Worm (Caenorhabditis elegans) whole organism, mixed stage, embryonic: ENCODE measurements around the gene idpp-4.
A peak's percentile ranks its signal among the peaks of the same experiment; 100 is the strongest.

Source experiments
- M03D4.4 ChIP-seq: sonication (generic microtip); optimal IDR thresholded peaks from 2 replicates; lab custom pipeline; 2017; ENCODE audit warnings: mild to moderate bottlenecking, missing genetic modification characterization, missing compliant biosample characterization
- bed-3 ChIP-seq: fragments of 200-800 bp; sonication (Bioruptor generic); optimal IDR thresholded peaks from 3 replicates; lab custom pipeline; 2018; ENCODE audit warnings: mild to moderate bottlenecking, missing genetic modification characterization, moderate library complexity, missing compliant biosample characterization
- ceh-39 ChIP-seq: fragments of 150-350 bp; optimal IDR thresholded peaks from 2 replicates; lab custom pipeline; 2014; ENCODE audit warnings: missing biosample characterization, missing genetic modification characterization
- ceh-43 ChIP-seq: fragments of 200-800 bp; sonication (Bioruptor generic); optimal IDR thresholded peaks from 2 replicates; lab custom pipeline; 2018; ENCODE audit warnings: mild to moderate bottlenecking, missing genetic modification characterization, moderate library complexity, missing compliant biosample characterization
- ces-1 ChIP-seq: fragments of 150-350 bp; optimal IDR thresholded peaks from 2 replicates; lab custom pipeline; 2014; ENCODE audit warnings: missing biosample characterization, missing genetic modification reagents, missing genetic modification characterization
- cnd-1 ChIP-seq: fragments of 200-800 bp; sonication (Bioruptor generic); optimal IDR thresholded peaks from 2 replicates; lab custom pipeline; 2018; ENCODE audit warnings: mild to moderate bottlenecking, missing genetic modification characterization, missing compliant biosample characterization
- drap-1 ChIP-seq: fragments of 200-800 bp; sonication (Bioruptor generic); optimal IDR thresholded peaks from 3 replicates; lab custom pipeline; 2018; ENCODE audit warnings: mild to moderate bottlenecking, missing genetic modification characterization, missing compliant biosample characterization
- elt-1 ChIP-seq: sonication (generic microtip); optimal IDR thresholded peaks from 2 replicates; lab custom pipeline; 2017; ENCODE audit warnings: missing genetic modification characterization, mild to moderate bottlenecking, missing compliant biosample characterization, antibody characterized with exemption, moderate library complexity, borderline replicate concordance; ENCODE audit not compliant: insufficient read depth
- flh-1 ChIP-seq: fragments of 200-800 bp; sonication (Bioruptor generic); optimal IDR thresholded peaks from 2 replicates; lab custom pipeline; 2018; ENCODE audit warnings: mild to moderate bottlenecking, missing genetic modification characterization, moderate library complexity, missing compliant biosample characterization
- hlh-1 ChIP-seq: fragments of 150-350 bp; optimal IDR thresholded peaks from 2 replicates; lab custom pipeline; 2014; ENCODE audit warnings: missing biosample characterization, missing genetic modification reagents, missing genetic modification characterization
- lin-32 ChIP-seq: fragments of 200-800 bp; sonication (Bioruptor generic); optimal IDR thresholded peaks from 2 replicates; lab custom pipeline; 2018; ENCODE audit warnings: mild to moderate bottlenecking, missing genetic modification characterization, missing compliant biosample characterization
- lsy-2 ChIP-seq: fragments of 150-350 bp; optimal IDR thresholded peaks from 2 replicates; lab custom pipeline; 2014; ENCODE audit warnings: missing biosample characterization, missing genetic modification characterization
- mab-5 ChIP-seq: fragments of 150-350 bp; optimal IDR thresholded peaks from 2 replicates; lab custom pipeline; 2014; ENCODE audit warnings: missing biosample characterization, missing genetic modification characterization
- mep-1 ChIP-seq: fragments of 150-350 bp; optimal IDR thresholded peaks from 2 replicates; lab custom pipeline; 2017; ENCODE audit warnings: missing biosample characterization, missing genetic modification reagents, missing genetic modification characterization, inconsistent platforms
- mls-2 ChIP-seq: sonication (generic microtip); optimal IDR thresholded peaks from 2 replicates; lab custom pipeline; 2016; ENCODE audit warnings: mild to moderate bottlenecking, missing genetic modification characterization, moderate library complexity, missing compliant biosample characterization
- nhr-12 ChIP-seq: fragments of 150-350 bp; optimal IDR thresholded peaks from 2 replicates; lab custom pipeline; 2014; ENCODE audit warnings: missing biosample characterization, missing genetic modification characterization
- nhr-2 ChIP-seq: fragments of 150-350 bp; optimal IDR thresholded peaks from 2 replicates; lab custom pipeline; 2014; ENCODE audit warnings: missing biosample characterization, missing genetic modification characterization
- nhr-237 ChIP-seq: fragments of 150-350 bp; optimal IDR thresholded peaks from 2 replicates; lab custom pipeline; 2014; ENCODE audit warnings: missing biosample characterization, missing genetic modification characterization
- nhr-28 ChIP-seq: fragments of 150-350 bp; optimal IDR thresholded peaks from 2 replicates; lab custom pipeline; 2014; ENCODE audit warnings: missing biosample characterization, missing genetic modification characterization
- nhr-76 ChIP-seq: sonication (generic microtip); optimal IDR thresholded peaks from 2 replicates; lab custom pipeline; 2017; ENCODE audit warnings: missing biosample characterization, missing genetic modification characterization
- pha-4 ChIP-seq: fragments of 150-350 bp; optimal IDR thresholded peaks from 2 replicates; lab custom pipeline; 2018; ENCODE audit warnings: missing biosample characterization, missing genetic modification reagents, missing genetic modification characterization
- sem-2 ChIP-seq: fragments of 200-800 bp; sonication (Bioruptor generic); optimal IDR thresholded peaks from 2 replicates; lab custom pipeline; 2018; ENCODE audit warnings: mild to moderate bottlenecking, missing genetic modification characterization, missing compliant biosample characterization
- snpc-4 ChIP-seq: fragments of 150-350 bp; optimal IDR thresholded peaks from 2 replicates; lab custom pipeline; 2014; ENCODE audit warnings: missing biosample characterization, missing genetic modification characterization
- sptf-1 ChIP-seq: sonication (generic microtip); optimal IDR thresholded peaks from 2 replicates; lab custom pipeline; 2017; ENCODE audit warnings: mild to moderate bottlenecking, missing genetic modification characterization, moderate library complexity, missing compliant biosample characterization
- tbx-8 ChIP-seq: fragments of 200-800 bp; sonication (Bioruptor generic); optimal IDR thresholded peaks from 2 replicates; lab custom pipeline; 2018; ENCODE audit warnings: mild to moderate bottlenecking, missing genetic modification characterization, moderate library complexity, missing compliant biosample characterization
- unc-120 ChIP-seq: sonication (generic microtip); optimal IDR thresholded peaks from 2 replicates; lab custom pipeline; 2017; ENCODE audit warnings: missing genetic modification characterization, missing compliant biosample characterization; ENCODE audit not compliant: poor library complexity, severe bottlenecking
- unc-62 ChIP-seq: fragments of 150-350 bp; optimal IDR thresholded peaks from 2 replicates; lab custom pipeline; 2014; ENCODE audit warnings: missing biosample characterization, missing genetic modification reagents, missing genetic modification characterization
- zip-8 ChIP-seq: fragments of 150-350 bp; optimal IDR thresholded peaks from 2 replicates; lab custom pipeline; 2014; ENCODE audit warnings: missing biosample characterization, missing genetic modification characterization
- ztf-11 ChIP-seq: fragments of 150-350 bp; optimal IDR thresholded peaks from 2 replicates; lab custom pipeline; 2014; ENCODE audit warnings: missing biosample characterization, missing genetic modification characterization

idpp-4 gene

DNA sequence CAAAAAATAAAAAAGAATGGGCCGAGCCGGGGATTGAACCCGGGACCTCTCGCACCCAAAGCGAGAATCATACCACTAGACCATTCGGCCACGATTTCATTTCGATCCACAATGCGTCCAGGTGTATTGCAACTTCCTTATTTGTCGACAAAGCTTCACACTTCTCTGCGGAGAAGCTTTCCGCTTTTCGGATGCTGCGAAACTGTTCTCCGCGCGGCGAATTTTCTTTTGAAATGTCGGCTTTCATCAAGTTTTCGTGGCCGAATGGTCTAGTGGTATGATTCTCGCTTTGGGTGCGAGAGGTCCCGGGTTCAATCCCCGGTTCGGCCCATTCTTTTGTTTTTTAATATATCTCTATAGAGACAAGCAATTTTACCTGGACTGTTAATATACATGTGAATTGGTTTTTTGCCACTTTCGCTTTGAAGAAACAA is 19.1 kb upstream of the idpp-4 start:
- peak; percentile 41 for TF ChIP-seq sptf-1

DNA sequence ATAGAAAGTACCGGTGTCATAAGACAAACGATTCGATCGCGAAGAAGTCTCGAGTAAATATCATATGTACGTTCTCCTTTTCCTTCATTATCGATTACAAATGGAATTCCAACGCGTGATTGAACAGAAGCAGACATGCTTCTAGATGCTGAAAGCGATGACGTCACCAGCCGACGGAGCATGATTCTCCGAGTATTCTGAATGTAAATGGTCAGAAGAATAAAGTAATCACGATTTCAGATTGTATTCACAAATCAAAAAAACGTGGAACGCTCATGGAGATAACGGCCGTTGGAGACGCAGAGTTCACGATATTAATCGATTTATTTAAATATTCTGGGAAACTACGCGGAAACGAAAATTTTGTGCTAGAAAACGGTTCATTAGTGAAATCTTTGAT is 18.6 kb upstream of the idpp-4 start, which contains the start of gene clpp-1:
TSS of gene clpp-1 (minus strand) at position 197 of the 400 bp plus-strand sequence.
- peak; percentile 17 for TF ChIP-seq zip-8 (tag; lab: Kevin White, UChicago)
- TF ChIP-seq mab-5 (tag; lab: Kevin White, UChicago) = no peak

DNA sequence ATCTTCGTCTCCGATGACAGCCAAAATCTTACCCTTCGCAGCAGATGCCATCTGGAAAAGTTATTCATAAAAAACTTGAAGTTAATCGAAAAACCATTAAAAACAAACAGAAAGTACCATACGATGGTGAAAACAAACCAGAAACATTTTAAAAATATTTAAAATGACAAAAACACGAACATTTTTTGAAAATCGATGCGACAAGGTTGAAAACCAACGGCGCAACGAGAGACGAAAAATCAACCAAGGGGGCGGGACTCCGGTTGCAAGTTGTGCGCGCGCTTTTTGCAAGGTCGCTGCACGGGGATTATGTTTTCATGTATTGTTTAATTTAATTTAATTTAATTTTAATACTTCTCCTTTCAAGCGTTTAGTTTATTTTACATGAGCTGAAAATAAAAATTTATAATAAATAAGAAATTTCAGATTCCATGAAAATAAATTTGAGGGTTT is 17.6 kb upstream of the idpp-4 start, which contains the start of gene vha-9:
TSS of gene vha-9 (minus strand) at position 51 of the 453 bp plus-strand sequence.
- TF ChIP-seq M03D4.4 (tag; lab: Kevin White, UChicago) (peak; percentile 13), nhr-12 (tag; lab: Kevin White, UChicago) (no peak), nhr-237 (tag; lab: Kevin White, UChicago) (no peak), mep-1 (tag; lab: Kevin White, UChicago) (peak; percentile 56), hlh-1 (tag; lab: Kevin White, UChicago) (peak; percentile 28), pha-4 (tag; lab: Kevin White, UChicago) (peak; percentile 7), nhr-2 (peak; percentile 3), ces-1 (peak; percentile 91), ztf-11 (tag; lab: Kevin White, UChicago) (no peak), mab-5 (tag; lab: Kevin White, UChicago) (no peak), sptf-1 (peak; percentile 74), snpc-4 (tag; lab: Kevin White, UChicago) (no peak), bed-3 (GFP tag; lab: Kevin White, UChicago) (peak; percentile 11), lsy-2 (peak; percentile 57), flh-1 (no peak), elt-1 (tag; lab: Kevin White, UChicago) (no peak), mls-2 (tag; lab: Kevin White, UChicago) (no peak)

DNA sequence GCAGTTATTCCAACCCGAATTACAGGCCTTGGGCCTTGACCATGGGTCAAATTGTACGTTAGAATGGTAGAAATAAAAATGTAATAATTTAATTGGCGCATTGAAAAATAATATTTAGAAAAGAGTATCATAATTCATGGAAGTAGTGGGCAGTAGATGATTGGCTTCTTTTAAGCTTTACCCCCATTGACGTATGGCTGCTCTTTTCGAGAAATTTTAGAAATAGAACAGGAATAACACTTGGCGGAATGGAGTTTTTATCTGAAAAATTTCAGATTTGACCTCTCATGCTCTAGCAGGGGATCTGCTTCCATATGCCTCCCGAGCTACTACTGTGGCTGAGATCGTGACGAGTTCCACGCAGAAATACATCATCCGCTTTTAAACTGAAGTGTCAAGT is 12.5 kb upstream of the idpp-4 start, which contains the start of gene gcy-4:
TSS of gene gcy-4 (minus strand) at position 101 of the 400 bp plus-strand sequence.
- TF ChIP-seq sem-2 (GFP tag; lab: Kevin White, UChicago) (no peak), sptf-1 (no peak), ceh-39 (no peak), unc-120 (tag; lab: Kevin White, UChicago) (no peak), nhr-2 (no peak), snpc-4 (tag; lab: Kevin White, UChicago) (no peak), flh-1 (no peak), nhr-12 (tag; lab: Kevin White, UChicago) (no peak), lsy-2 (no peak), unc-62 (GFP tag; lab: Kevin White, UChicago) (no peak), bed-3 (GFP tag; lab: Kevin White, UChicago) (no peak), mep-1 (tag; lab: Kevin White, UChicago) (no peak), ces-1 (no peak), zip-8 (tag; lab: Kevin White, UChicago) (no peak)
- TF ChIP-seq, all 35 proteins: peak for 0

DNA sequence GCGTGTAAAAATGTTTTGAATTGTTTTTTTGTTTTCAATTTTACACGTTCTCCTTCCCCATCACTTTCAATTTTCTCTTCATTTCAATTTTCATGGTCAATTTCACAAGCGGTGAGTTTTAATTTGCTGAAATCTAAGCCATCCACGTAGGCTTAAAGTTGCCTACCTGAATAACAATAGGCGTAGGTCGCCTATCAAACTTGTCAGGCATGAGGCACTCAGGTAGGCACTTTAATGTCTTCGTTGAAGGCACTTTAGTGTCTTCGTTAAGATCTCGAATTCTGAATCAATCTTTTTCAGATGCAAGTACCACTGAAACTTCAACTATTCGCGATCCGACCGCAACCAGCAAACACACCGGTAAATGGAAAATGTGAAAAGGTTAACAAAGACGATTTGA is 11.9 kb upstream of the idpp-4 start, which contains the start of gene ZK970.8:
TSS of gene ZK970.8 (plus strand) at position 301 of the 400 bp plus-strand sequence.
- no peak for TF ChIP-seq sem-2 (GFP tag; lab: Kevin White, UChicago)
- TF ChIP-seq mab-5 (tag; lab: Kevin White, UChicago) = no peak
- TF ChIP-seq ces-1 = no peak

DNA sequence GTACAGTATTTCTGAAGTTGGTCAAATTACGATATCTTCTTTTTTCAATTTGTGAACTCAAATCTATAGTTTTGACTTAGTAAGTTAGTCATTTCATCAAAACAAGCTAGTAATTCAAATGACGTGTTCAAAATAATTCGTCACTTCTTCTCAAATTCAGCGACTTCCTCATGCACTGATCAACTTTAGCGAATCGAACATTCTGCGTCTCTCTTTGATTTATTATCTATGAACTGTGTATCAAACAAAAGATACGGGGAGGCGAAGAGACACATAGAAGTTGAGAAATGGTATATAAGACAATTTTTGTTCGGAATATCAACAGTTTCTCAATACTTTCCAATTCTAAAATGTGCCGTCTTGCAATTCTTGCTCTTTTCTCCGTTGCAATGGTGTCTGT is 9.3 kb upstream of the idpp-4 start, which contains the start of gene srlf-34:
TSS of gene srlf-34 (plus strand) at position 321 of the 400 bp plus-strand sequence.
- TF ChIP-seq mep-1 (tag; lab: Kevin White, UChicago) (no peak), pha-4 (tag; lab: Kevin White, UChicago) (no peak), unc-62 (GFP tag; lab: Kevin White, UChicago) (no peak), zip-8 (tag; lab: Kevin White, UChicago) (no peak), lin-32 (GFP tag; lab: Kevin White, UChicago) (no peak), elt-1 (tag; lab: Kevin White, UChicago) (no peak), flh-1 (no peak), drap-1 (GFP tag; lab: Kevin White, UChicago) (no peak), nhr-2 (no peak), lsy-2 (no peak), nhr-28 (tag; lab: Kevin White, UChicago) (no peak), cnd-1 (tag; lab: Kevin White, UChicago) (no peak), nhr-237 (tag; lab: Kevin White, UChicago) (no peak), nhr-76 (no peak), ceh-39 (no peak), tbx-8 (no peak), M03D4.4 (tag; lab: Kevin White, UChicago) (no peak), mab-5 (tag; lab: Kevin White, UChicago) (no peak), ceh-43 (GFP tag; lab: Kevin White, UChicago) (no peak)
